Worm (Caenorhabditis elegans) whole organism, L3 larva: ENCODE measurements around the gene Y66D12A.21.

Experiments used
- aly-2 ChIP-seq: fragments of 150-350 bp; optimal IDR thresholded peaks from 2 replicates; lab custom pipeline; 2014; ENCODE audit warnings: missing biosample characterization, missing genetic modification characterization
- ceh-82 ChIP-seq: fragments of 150-350 bp; optimal IDR thresholded peaks from 2 replicates; lab custom pipeline; 2014; ENCODE audit warnings: missing biosample characterization, missing genetic modification characterization
- elt-3 ChIP-seq, 3 experiments: fragments of 150-350 bp in 1 of 3; sonication (generic microtip) in 2 of 3; optimal IDR thresholded peaks; 2 replicates in 2 of 3; 4 replicates in 1 of 3; lab custom pipeline; 2014 to 2017; ENCODE audit warnings: missing biosample characterization in 3 of 3, missing genetic modification characterization in 3 of 3
- fkh-10 ChIP-seq: sonication (generic microtip); optimal IDR thresholded peaks from 2 replicates; lab custom pipeline; 2017; ENCODE audit warnings: missing biosample characterization, missing genetic modification reagents, missing genetic modification characterization
- jun-1 ChIP-seq: fragments of 150-350 bp; optimal IDR thresholded peaks from 2 replicates; lab custom pipeline; 2014; ENCODE audit warnings: missing biosample characterization, missing genetic modification reagents, missing genetic modification characterization
- nhr-237 ChIP-seq: fragments of 150-350 bp; optimal IDR thresholded peaks from 2 replicates; lab custom pipeline; 2014; ENCODE audit warnings: missing biosample characterization, missing genetic modification characterization
- nhr-76 ChIP-seq: fragments of 150-350 bp; sonication (generic microtip); optimal IDR thresholded peaks from 5 replicates; lab custom pipeline; 2014; ENCODE audit warnings: missing biosample characterization, missing genetic modification characterization
- skn-1 ChIP-seq: fragments of 150-350 bp; optimal IDR thresholded peaks from 2 replicates; lab custom pipeline; 2014; ENCODE audit warnings: missing biosample characterization, missing genetic modification characterization
- unc-39 ChIP-seq: sonication (generic microtip); optimal IDR thresholded peaks from 4 replicates; lab custom pipeline; 2017; ENCODE audit warnings: missing biosample characterization, missing genetic modification characterization

- TF ChIP-seq nhr-237 (tag; lab: Kevin White, UChicago) = no peak
- TF ChIP-seq jun-1 = no peak
- no peak for TF ChIP-seq ceh-82 (tag; lab: Kevin White, UChicago)
- no peak for TF ChIP-seq elt-3 (tag; optimal IDR thresholded peaks at IDR 0.05; lab: Kevin White, UChicago)
- TF ChIP-seq aly-2 (tag; lab: Kevin White, UChicago) = no peak
- TF ChIP-seq skn-1 = no peak
- TF ChIP-seq nhr-76 (tag; lab: Kevin White, UChicago) = no peak
- TF ChIP-seq unc-39 (tag; lab: Kevin White, UChicago) = no peak
- TF ChIP-seq fkh-10 (GFP tag; lab: Kevin White, UChicago) = no peak
Measured at ce11 chrIII:11548070-11548469, 43.0 kb upstream of the Y66D12A.21 start, which contains the start of gene Y66D12A.13.
